Fruit fly (Drosophila melanogaster): ENCODE data around the gene Nmnat.

Nmnat gene

dm6 chr3R:24983537-24984501, 38.8 kb downstream of the Nmnat start, which contains the start of gene tnc (continued):
- TF ChIP-seq CG12769 (tag; optimal IDR thresholded peaks at IDR 0.05) = no peak
- TF ChIP-seq esg (GFP tag; conservative IDR thresholded peaks at IDR 0.05) = peak; percentile 56
- no peak for TF ChIP-seq CG3838 (GFP tag; optimal IDR thresholded peaks at IDR 0.05)
- TF ChIP-seq Trl (optimal IDR thresholded peaks at IDR 0.05) = no peak
- TF ChIP-seq Trl (GFP tag; optimal IDR thresholded peaks at IDR 0.05) = no peak
- no peak for TF ChIP-seq CG43689 (GFP tag; IDR thresholded peaks at IDR 0.05)
- TF ChIP-seq CG10654 (GFP tag; optimal IDR thresholded peaks at IDR 0.05) = peak; percentile 7
- TF ChIP-seq H2.0 (GFP tag; IDR thresholded peaks at IDR 0.05) = no peak
- no peak for TF ChIP-seq bowl (GFP tag; IDR thresholded peaks at IDR 0.05)
- TF ChIP-seq gcm (GFP tag; optimal IDR thresholded peaks at IDR 0.05) = peak; percentile 33
- TF ChIP-seq dpn (GFP tag; optimal IDR thresholded peaks at IDR 0.05) = peak in 1 of 2 experiments; percentile 29
- TF ChIP-seq E2f2 (GFP tag; IDR thresholded peaks at IDR 0.05) = no peak
- TF ChIP-seq dmrt11E (tag; optimal IDR thresholded peaks at IDR 0.05) = peak; percentile 5
- TF ChIP-seq Aef1 (GFP tag; IDR thresholded peaks at IDR 0.05) = peak; percentile 30; the same call in 1 of the 3 replicates
- TF ChIP-seq CG8765 (GFP tag; IDR thresholded peaks at IDR 0.05) = no peak
- TF ChIP-seq CG6689 (GFP tag; IDR thresholded peaks at IDR 0.05) = 0 out of 2 replicates have a peak, but pooled peaks have one; percentile 57
- peak; percentile 34; the same call in 1 of the 2 replicates for TF ChIP-seq Xrp1 (GFP tag; IDR thresholded peaks at IDR 0.05)
- peak; percentile 56; the same call in 1 of the 2 replicates for TF ChIP-seq ranshi (GFP tag; IDR thresholded peaks at IDR 0.05)
- peak; percentile 24 for TF ChIP-seq trem (tag; optimal IDR thresholded peaks at IDR 0.05)
- no peak for TF ChIP-seq CG14050 (GFP tag; IDR thresholded peaks at IDR 0.05)
- TF ChIP-seq stc (GFP tag; IDR thresholded peaks at IDR 0.05) = peak; percentile 36; the same call in 1 of the 2 replicates
- peak; percentile 44 for TF ChIP-seq sisA (GFP tag; IDR thresholded peaks at IDR 0.05)
- peak; percentile 42 for TF ChIP-seq nau (GFP tag; optimal IDR thresholded peaks at IDR 0.05)
- peak; percentile 71 for TF ChIP-seq Meics (GFP tag; optimal IDR thresholded peaks at IDR 0.05)
- peak; percentile 34 for TF ChIP-seq CG13296 (GFP tag; optimal IDR thresholded peaks at IDR 0.05)
- peak; percentile 42 for TF ChIP-seq CG10267 (tag; optimal IDR thresholded peaks at IDR 0.05)
- TF ChIP-seq wdn (GFP tag; IDR thresholded peaks at IDR 0.05) = no peak
- TF ChIP-seq Ptx1 (GFP tag; IDR thresholded peaks at IDR 0.05) = peak; percentile 56
- TF ChIP-seq Hr3 (GFP tag; optimal IDR thresholded peaks at IDR 0.05) = peak; percentile 44
- peak; percentile 58 for TF ChIP-seq CG30403 (GFP tag; optimal IDR thresholded peaks at IDR 0.05)
- no peak for TF ChIP-seq fd64A (GFP tag; optimal IDR thresholded peaks at IDR 0.05)
- no peak for TF ChIP-seq bigmax (GFP tag; optimal IDR thresholded peaks at IDR 0.05)
- peak; percentile 15 for TF ChIP-seq D19B (GFP tag; optimal IDR thresholded peaks at IDR 0.05)
- no peak for TF ChIP-seq CG4617 (GFP tag; optimal IDR thresholded peaks at IDR 0.05; ENCODE audit: borderline replicate concordance)
- no peak for TF ChIP-seq E2f1 (GFP tag; IDR thresholded peaks at IDR 0.05)
- peak; percentile 11 for TF ChIP-seq Nf-YB (GFP tag; optimal IDR thresholded peaks at IDR 0.05)
- TF ChIP-seq p53 (GFP tag; optimal IDR thresholded peaks at IDR 0.05) = no peak
- peak; percentile 3 for TF ChIP-seq CG2116 (GFP tag; optimal IDR thresholded peaks at IDR 0.05)
- no peak for TF ChIP-seq CG9797 (GFP tag; optimal IDR thresholded peaks at IDR 0.05)
- peak; percentile 75 for TF ChIP-seq CG7839 (tag; optimal IDR thresholded peaks at IDR 0.05)
- TF ChIP-seq CG18262 (tag; optimal IDR thresholded peaks at IDR 0.05) = peak; percentile 68
- peak; percentile 8 for TF ChIP-seq CG6254 (GFP tag; optimal IDR thresholded peaks at IDR 0.05)
- TF ChIP-seq abd-A (tag; optimal IDR thresholded peaks at IDR 0.05) = peak; percentile 41
- TF ChIP-seq usp (GFP tag; optimal IDR thresholded peaks at IDR 0.05) = no peak
- peak; percentile 65 for TF ChIP-seq CG9727 (GFP tag; optimal IDR thresholded peaks at IDR 0.05)
- TF ChIP-seq Xbp1 (GFP tag; optimal IDR thresholded peaks at IDR 0.05) = peak; percentile 30
- no peak for TF ChIP-seq CG7987 (GFP tag; optimal IDR thresholded peaks at IDR 0.05)
- TF ChIP-seq HLH3B (GFP tag; IDR thresholded peaks at IDR 0.05) = 0 out of 2 replicates have a peak, but pooled peaks have one; percentile 31
- TF ChIP-seq exex (tag; optimal IDR thresholded peaks at IDR 0.05) = peak; percentile 2
